Worm (Caenorhabditis elegans) whole organism, L2 larva: ENCODE results near the gene age-1.

Experiments used
- R02D3.7 ChIP-seq: fragments of 150-350 bp; optimal IDR thresholded peaks from 2 replicates; lab custom pipeline; 2014; ENCODE audit warnings: missing biosample characterization, missing genetic modification characterization
- aly-2 ChIP-seq: fragments of 150-350 bp; optimal IDR thresholded peaks from 2 replicates; lab custom pipeline; 2014; ENCODE audit warnings: missing biosample characterization, missing genetic modification characterization
- blmp-1 ChIP-seq: sonication (generic microtip); optimal IDR thresholded peaks from 2 replicates; lab custom pipeline; 2017; ENCODE audit warnings: missing genetic modification characterization, mild to moderate bottlenecking, missing compliant biosample characterization, antibody characterized with exemption, moderate library complexity; ENCODE audit not compliant: insufficient read depth
- lsy-2 ChIP-seq, 2 experiments: fragments of 150-350 bp in 1 of 2; sonication (generic microtip) in 1 of 2; optimal IDR thresholded peaks; 2 replicates each; lab custom pipeline; 2014 to 2017; ENCODE audit warnings: missing biosample characterization in 2 of 2, missing genetic modification characterization in 2 of 2
- sem-4 ChIP-seq: fragments of 150-350 bp; optimal IDR thresholded peaks from 2 replicates; lab custom pipeline; 2014; ENCODE audit warnings: missing biosample characterization, missing genetic modification reagents, missing genetic modification characterization
- unc-55 ChIP-seq: fragments of 150-350 bp; sonication (generic microtip); optimal IDR thresholded peaks from 3 replicates; lab custom pipeline; 2014; ENCODE audit warnings: missing biosample characterization, missing genetic modification reagents, missing genetic modification characterization
- ztf-11 ChIP-seq: sonication (generic microtip); optimal IDR thresholded peaks from 2 replicates; lab custom pipeline; 2017; ENCODE audit warnings: missing biosample characterization, missing genetic modification characterization
- ztf-4 ChIP-seq: fragments of 150-350 bp; optimal IDR thresholded peaks from 2 replicates; lab custom pipeline; 2014; ENCODE audit warnings: missing biosample characterization, missing genetic modification characterization

DNA sequence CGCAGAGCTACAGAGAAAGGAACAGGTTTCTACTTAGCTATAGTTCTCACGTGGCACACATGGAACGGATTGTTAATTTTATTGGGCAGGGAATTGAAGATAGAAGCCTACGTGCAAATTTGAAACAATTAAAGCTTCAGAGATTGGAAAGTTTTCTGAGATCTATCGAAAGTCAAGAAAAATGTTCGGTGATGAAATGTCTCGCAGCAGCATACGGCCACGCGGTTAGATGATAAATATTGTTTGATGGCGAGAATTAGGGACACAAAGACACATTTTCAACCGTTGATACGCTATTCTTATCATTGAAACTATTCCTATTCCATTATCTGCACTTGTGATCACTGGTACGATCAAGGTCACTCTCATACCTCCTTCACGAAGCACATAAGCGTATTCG is 54.3 kb downstream of the age-1 start:
- TF ChIP-seq aly-2 (no peak), ztf-4 (no peak), unc-55 (GFP tag; lab: Kevin White, UChicago) (no peak), ztf-11 (tag; lab: Kevin White, UChicago) (no peak), lsy-2 (tag; optimal IDR thresholded peaks at IDR 0.05; lab: Kevin White, UChicago) (peak in 1 of 2 experiments; percentile 23), sem-4 (tag; lab: Kevin White, UChicago) (peak; percentile 21), R02D3.7 (tag; lab: Kevin White, UChicago) (no peak), blmp-1 (tag; lab: Kevin White, UChicago) (peak; percentile 95)
